Worm (Caenorhabditis elegans) whole organism, mixed stage, embryonic: ENCODE measurements around the gene C16C8.21.

ENCODE experiments used
- ces-1 ChIP-seq: fragments of 150-350 bp; optimal IDR thresholded peaks from 2 replicates; lab custom pipeline; 2014; ENCODE audit warnings: missing biosample characterization, missing genetic modification reagents, missing genetic modification characterization
- mep-1 ChIP-seq: fragments of 150-350 bp; optimal IDR thresholded peaks from 2 replicates; lab custom pipeline; 2017; ENCODE audit warnings: missing biosample characterization, missing genetic modification reagents, missing genetic modification characterization, inconsistent platforms
- snpc-4 ChIP-seq: fragments of 150-350 bp; optimal IDR thresholded peaks from 2 replicates; lab custom pipeline; 2014; ENCODE audit warnings: missing biosample characterization, missing genetic modification characterization

- no peak for TF ChIP-seq snpc-4 (tag; lab: Kevin White, UChicago)
- no peak for TF ChIP-seq mep-1 (tag; lab: Kevin White, UChicago)
- no peak for TF ChIP-seq ces-1 (GFP tag; lab: Kevin White, UChicago)
Observed at ce11 chrII:3472817-3473216, 24.8 kb downstream of the C16C8.21 start, which contains the start of gene Y49F6B.6.
